Fruit fly (Drosophila melanogaster): Measurements from ENCODE around the gene rdo.

dm6 chr2L:18081328-18081727 lies 69.1 kb downstream of the rdo start, which contains the start of gene ninaD:
- TF ChIP-seq cnc (optimal IDR thresholded peaks at IDR 0.05) (no peak), CG14711 (tag; optimal IDR thresholded peaks at IDR 0.05) (no peak), tj (GFP tag; optimal IDR thresholded peaks at IDR 0.05) (no peak), Mnt (GFP tag; optimal IDR thresholded peaks at IDR 0.05) (no peak), cic (GFP tag; optimal IDR thresholded peaks at IDR 0.05) (no peak), toe (GFP tag; optimal IDR thresholded peaks at IDR 0.05) (no peak), CG1620 (GFP tag; optimal IDR thresholded peaks at IDR 0.05) (no peak), kay (GFP tag; ENCODE audit: borderline replicate concordance) (no peak), pad (GFP tag; optimal IDR thresholded peaks at IDR 0.05) (no peak), Clk (GFP tag; optimal IDR thresholded peaks at IDR 0.05) (no peak), CG7101 (tag; optimal IDR thresholded peaks at IDR 0.05) (no peak), Hr96 (GFP tag; optimal IDR thresholded peaks at IDR 0.05) (no peak)
